Worm (Caenorhabditis elegans): ENCODE results near the gene F26G1.10.

F26G1.10 gene

DNA sequence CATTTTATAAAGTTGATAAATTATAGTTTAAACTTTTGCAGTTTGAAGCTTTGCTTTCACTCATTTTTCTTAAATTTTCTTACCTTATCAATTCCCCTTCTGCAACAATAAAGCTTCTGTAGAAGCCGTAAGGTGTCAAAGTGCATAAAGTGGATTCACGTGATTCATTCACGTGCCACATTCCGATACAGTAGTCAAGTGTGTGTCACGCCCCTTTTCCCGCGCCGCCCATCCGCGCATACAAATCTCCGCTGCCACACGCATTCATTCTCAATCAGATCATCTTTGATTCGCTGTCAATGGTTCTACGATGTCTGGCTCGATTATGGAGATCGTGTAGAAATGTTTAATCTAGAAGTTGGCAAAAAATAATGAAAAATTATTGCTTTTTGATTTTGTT is 27.1 kb upstream of the F26G1.10 start:
- TF ChIP-seq lin-40 (tag; optimal IDR thresholded peaks at IDR 0.05): no peak
- no peak for TF ChIP-seq Y67H2A.10 (GFP tag; conservative IDR thresholded peaks at IDR 0.05)

- TF ChIP-seq egl-18 (GFP tag; IDR thresholded peaks at IDR 0.05) (no peak), ceh-91 (GFP tag; IDR thresholded peaks at IDR 0.05) (no peak), B0035.1 (tag; optimal IDR thresholded peaks at IDR 0.05) (no peak), madf-6 (GFP tag; IDR thresholded peaks at IDR 0.05) (no peak), K11D2.4 (GFP tag; IDR thresholded peaks at IDR 0.05) (no peak; the same call in 1 of the 2 replicates), ceh-79 (tag; optimal IDR thresholded peaks at IDR 0.05) (no peak), ztf-3 (GFP tag; optimal IDR thresholded peaks at IDR 0.05) (no peak), let-526 (GFP tag; IDR thresholded peaks at IDR 0.05) (no peak), nfyb-1 (GFP tag; IDR thresholded peaks at IDR 0.05) (no peak), T07F8.4 (tag; optimal IDR thresholded peaks at IDR 0.05) (no peak)
Measured at ce11 chrII:4747697-4748096, 26.5 kb upstream of the F26G1.10 start.

ce11 chrII:4748374-4748773 is 25.8 kb upstream of the F26G1.10 start:
- TF ChIP-seq efl-1 (GFP tag; optimal IDR thresholded peaks at IDR 0.05) (no peak), ztf-26 (tag; optimal IDR thresholded peaks at IDR 0.05) (peak; percentile 55), somi-1 (GFP tag; optimal IDR thresholded peaks at IDR 0.05) (peak; percentile 35), hsf-1 (GFP tag; IDR thresholded peaks at IDR 0.05) (peak; percentile 77), Y53G8AR.9 (GFP tag; conservative IDR thresholded peaks at IDR 0.05) (no peak), snpc-4 (GFP tag; optimal IDR thresholded peaks at IDR 0.05) (no peak), snpc-4 (tag; optimal IDR thresholded peaks at IDR 0.05) (no peak), akir-1 (GFP tag; optimal IDR thresholded peaks at IDR 0.05) (no peak), lin-40 (tag; optimal IDR thresholded peaks at IDR 0.05) (peak; percentile 22)

- TF ChIP-seq B0336.3 (GFP tag; IDR thresholded peaks at IDR 0.05) (no peak), ZK185.1 (tag; optimal IDR thresholded peaks at IDR 0.05; ENCODE audit: poor library complexity, severe bottlenecking) (no peak), Y53G8AR.9 (GFP tag; conservative IDR thresholded peaks at IDR 0.05) (no peak), xnd-1 (tag; optimal IDR thresholded peaks at IDR 0.05) (no peak), zfh-2 (GFP tag; conservative IDR thresholded peaks at IDR 0.05) (no peak), lin-40 (tag; optimal IDR thresholded peaks at IDR 0.05) (no peak)
Measured at ce11 chrII:4749581-4749980, 24.6 kb upstream of the F26G1.10 start, which contains the start of gene F41C3.2. Gene F41C3.2 (plus strand): TSS chrII:4749968.

- TF ChIP-seq athp-1 (tag; optimal IDR thresholded peaks at IDR 0.05) (no peak), Y56A3A.18 (GFP tag; IDR thresholded peaks at IDR 0.05) (no peak), chd-7 (tag; optimal IDR thresholded peaks at IDR 0.05) (no peak), madf-3 (GFP tag; IDR thresholded peaks at IDR 0.05) (no peak), mes-4 (tag; optimal IDR thresholded peaks at IDR 0.05) (no peak), ceh-79 (tag; optimal IDR thresholded peaks at IDR 0.05) (no peak), unc-62 (GFP tag; optimal IDR thresholded peaks at IDR 0.05) (no peak), bed-1 (GFP tag; IDR thresholded peaks at IDR 0.05) (no peak), lir-1 (GFP tag; conservative IDR thresholded peaks at IDR 0.05) (no peak), F39B2.1 (GFP tag; IDR thresholded peaks at IDR 0.05) (no peak), nhr-27 (tag; optimal IDR thresholded peaks at IDR 0.05) (no peak), B0261.1 (tag; optimal IDR thresholded peaks at IDR 0.05) (no peak), ztf-22 (GFP tag; optimal IDR thresholded peaks at IDR 0.05) (no peak)
Measured at ce11 chrII:4752257-4752728, 21.9 kb upstream of the F26G1.10 start, which contains the start of gene F41C3.1. Gene F41C3.1 (plus strand): TSS chrII:4752307.
